Worm (Caenorhabditis elegans): ENCODE data around the gene srsx-39.

DNA sequence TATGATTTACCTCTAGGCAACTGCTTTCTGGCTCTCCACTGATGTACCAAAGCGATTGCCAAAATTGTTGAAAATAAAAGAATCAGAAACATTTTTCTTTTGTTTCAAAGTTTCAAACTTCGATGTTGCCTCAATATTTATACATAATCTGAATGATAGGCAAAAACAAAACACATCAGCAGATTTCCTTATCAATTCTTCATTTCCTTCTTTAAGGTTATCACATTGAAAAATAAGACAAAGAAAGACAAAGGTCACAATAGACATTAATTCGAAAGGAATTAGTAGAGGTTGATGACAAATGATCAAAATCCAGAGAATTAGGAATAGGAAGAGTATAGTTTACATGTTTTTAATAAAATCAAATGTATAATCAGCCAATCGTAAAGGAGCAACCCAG lies 34.4 kb upstream of the srsx-39 start, which contains the start of gene cyp-34A2:
- TF ChIP-seq mep-1 (tag; optimal IDR thresholded peaks at IDR 0.05) (no peak), ceh-82 (tag; optimal IDR thresholded peaks at IDR 0.05) (no peak), nhr-42 (GFP tag; IDR thresholded peaks at IDR 0.05) (no peak), lin-13 (GFP tag; optimal IDR thresholded peaks at IDR 0.05) (no peak), skn-1 (tag; optimal IDR thresholded peaks at IDR 0.05) (no peak), zag-1 (tag; optimal IDR thresholded peaks at IDR 0.05) (no peak), F49E8.2 (tag; optimal IDR thresholded peaks at IDR 0.05; ENCODE audit: borderline replicate concordance) (no peak), R02D3.7 (tag; optimal IDR thresholded peaks at IDR 0.05) (no peak), zfp-2 (tag; optimal IDR thresholded peaks at IDR 0.05) (no peak), snpc-4 (tag; optimal IDR thresholded peaks at IDR 0.05) (no peak), T26A8.4 (GFP tag; IDR thresholded peaks at IDR 0.05) (no peak), nhr-28 (tag; optimal IDR thresholded peaks at IDR 0.05) (no peak)

Data from whole organism, L4 larva.